Fruit fly (Drosophila melanogaster): Measurements from ENCODE around the gene GstD4.

DNA sequence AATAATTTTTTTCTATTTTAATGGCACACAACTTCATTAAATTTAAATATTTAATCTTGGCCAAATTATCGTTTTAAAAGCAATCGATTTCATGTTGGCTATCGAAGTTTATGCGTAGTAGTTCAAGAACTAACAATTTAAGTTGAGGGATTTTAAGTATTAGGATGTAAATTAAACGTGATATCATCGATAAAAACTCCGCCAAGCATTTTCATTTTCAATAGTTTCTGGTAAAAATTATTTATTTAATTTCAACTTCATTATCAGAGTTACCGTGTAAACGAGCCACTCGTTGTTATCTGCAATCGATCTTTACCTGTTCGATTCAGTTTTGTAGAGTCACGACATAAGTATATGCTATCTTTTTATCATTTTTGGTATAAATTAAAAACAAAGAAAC lies 29.0 kb downstream of the GstD4 start:
- TF ChIP-seq Dll (optimal IDR thresholded peaks at IDR 0.05) (no peak), psq (optimal IDR thresholded peaks at IDR 0.05) (no peak), usp (GFP tag; optimal IDR thresholded peaks at IDR 0.05) (no peak), CG8478 (optimal IDR thresholded peaks at IDR 0.05) (no peak), pan (optimal IDR thresholded peaks at IDR 0.05) (no peak), EcR (GFP tag; optimal IDR thresholded peaks at IDR 0.05) (no peak)
